Fruit fly (Drosophila melanogaster) S2 (cell line): ENCODE data around the gene Liprin-alpha.

Source experiments
- CG8478 ChIP-seq: fragments of >200 bp; optimal IDR thresholded peaks from 2 replicates; lab custom pipeline; 2018
- CTCF ChIP-seq, 2 experiments: fragments of >200 bp; optimal IDR thresholded peaks; 2 replicates each; lab custom pipeline; 2018

- TF ChIP-seq CTCF (optimal IDR thresholded peaks at IDR 0.05; lab: Kevin White, UChicago) (no peak), CG8478 (lab: Kevin White, UChicago) (no peak)
Observed at dm6 chr2L:6706368-6706919, 17.3 kb upstream of the Liprin-alpha start.
